Worm (Caenorhabditis elegans) whole organism, L1 larva: ENCODE results near the gene ant-1.4.

Experiments
- alr-1 ChIP-seq: fragments of 200-800 bp; sonication (Bioruptor generic); optimal IDR thresholded peaks from 2 replicates; lab custom pipeline; 2018; ENCODE audit warnings: borderline replicate concordance, mild to moderate bottlenecking, missing genetic modification characterization, missing compliant biosample characterization
- ama-1 ChIP-seq: fragments of 150-350 bp; optimal IDR thresholded peaks from 2 replicates; lab custom pipeline; 2014
- dsc-1 ChIP-seq: sonication (generic microtip); optimal IDR thresholded peaks from 2 replicates; lab custom pipeline; 2016; ENCODE audit warnings: mild to moderate bottlenecking, missing genetic modification characterization, missing compliant biosample characterization
- grh-1 ChIP-seq: fragments of 200-800 bp; sonication (Bioruptor generic); IDR thresholded peaks from 2 replicates; pipeline ENCODE4 v1.3.6; 2022; ENCODE audit warnings: missing genetic modification reagents, missing genetic modification characterization, missing compliant biosample characterization
- lin-13 ChIP-seq: fragments of 150-350 bp; optimal IDR thresholded peaks from 2 replicates; lab custom pipeline; 2014; ENCODE audit warnings: missing biosample characterization, missing genetic modification reagents, missing genetic modification characterization
- nhr-237 ChIP-seq: fragments of 150-350 bp; optimal IDR thresholded peaks from 2 replicates; lab custom pipeline; 2014; ENCODE audit warnings: missing biosample characterization, missing genetic modification characterization
- tbx-2 ChIP-seq: sonication (generic microtip); optimal IDR thresholded peaks from 2 replicates; lab custom pipeline; 2016; ENCODE audit warnings: missing genetic modification characterization, missing compliant biosample characterization
- unc-62 ChIP-seq: fragments of 150-350 bp; optimal IDR thresholded peaks from 2 replicates; lab custom pipeline; 2014; ENCODE audit warnings: missing biosample characterization, missing genetic modification reagents, missing genetic modification characterization
- zag-1 ChIP-seq: fragments of 150-350 bp; optimal IDR thresholded peaks from 2 replicates; lab custom pipeline; 2014; ENCODE audit warnings: missing biosample characterization, missing genetic modification characterization

DNA sequence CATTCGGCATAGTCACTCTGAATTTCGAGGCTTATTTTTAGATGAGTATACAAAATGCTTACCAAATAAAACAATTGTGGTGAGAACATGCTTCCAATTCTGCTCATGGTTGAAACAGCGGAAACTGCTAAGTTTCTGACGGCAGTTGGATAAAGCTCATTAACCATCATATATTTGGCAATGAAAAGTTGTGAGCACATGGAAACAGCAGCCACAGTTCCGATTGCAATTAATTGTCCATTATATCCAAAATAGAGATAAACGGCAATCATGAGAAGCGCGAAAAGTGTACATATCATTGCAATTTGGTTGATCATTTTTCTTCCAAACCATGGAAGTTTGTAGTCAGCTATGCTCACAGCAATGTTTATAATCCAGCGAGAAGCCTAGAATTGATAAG lies 1.1 kb upstream of the ant-1.4 start:
- TF ChIP-seq zag-1 (tag; lab: Kevin White, UChicago) (no peak), unc-62 (GFP tag; lab: Kevin White, UChicago) (no peak), alr-1 (tag; lab: Kevin White, UChicago) (no peak), lin-13 (GFP tag; lab: Kevin White, UChicago) (no peak), grh-1 (no peak), ama-1 (no peak), dsc-1 (tag; lab: Kevin White, UChicago) (no peak), tbx-2 (tag; lab: Kevin White, UChicago) (no peak), nhr-237 (tag; lab: Kevin White, UChicago) (no peak)
